Fruit fly (Drosophila melanogaster): ENCODE measurements around the gene CG34273.

The CG34273 gene

DNA sequence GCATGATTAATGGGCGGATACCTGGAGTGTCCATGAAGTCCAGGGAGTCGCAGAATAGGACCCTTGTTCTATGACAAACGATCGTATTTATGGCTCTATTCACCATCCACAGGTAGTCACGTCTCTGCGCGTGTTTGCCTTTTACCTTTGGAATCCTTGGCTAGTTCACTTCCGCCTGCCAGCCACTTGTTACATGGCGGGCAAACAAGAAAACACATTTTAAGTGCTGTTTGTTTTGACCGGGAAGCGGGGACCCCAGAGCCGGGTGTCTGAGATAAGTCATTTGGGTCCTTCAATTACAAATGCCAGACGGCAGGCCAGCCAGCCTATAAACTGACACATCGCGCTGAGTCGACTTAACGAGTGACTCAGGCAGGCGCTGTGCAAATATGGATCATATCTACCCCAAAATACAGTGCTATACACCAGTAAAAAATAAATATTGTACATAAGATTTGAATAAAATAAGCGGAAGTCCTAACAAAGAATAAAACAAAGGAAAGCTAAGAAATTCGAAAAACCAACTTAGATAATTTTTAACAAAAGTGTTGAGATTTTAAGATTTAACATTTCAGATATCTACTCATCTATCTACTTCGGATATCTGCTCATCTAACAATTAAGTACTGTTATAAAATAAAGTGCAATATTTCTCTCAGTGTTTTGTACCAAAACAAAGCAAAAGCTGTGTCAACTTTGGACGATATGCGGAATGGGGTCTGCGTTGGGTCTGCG, 32.1 kb upstream of the CG34273 start (continued):
- TF ChIP-seq Dp (GFP tag; optimal IDR thresholded peaks at IDR 0.05) (no peak), abd-A (tag; optimal IDR thresholded peaks at IDR 0.05) (no peak), Optix (GFP tag; IDR thresholded peaks at IDR 0.05) (no peak), CG9876 (GFP tag; optimal IDR thresholded peaks at IDR 0.05) (no peak), CG5953 (GFP tag; IDR thresholded peaks at IDR 0.05) (no peak), CG10565 (GFP tag; optimal IDR thresholded peaks at IDR 0.05) (no peak), CG30403 (GFP tag; optimal IDR thresholded peaks at IDR 0.05) (no peak), CG12769 (tag; optimal IDR thresholded peaks at IDR 0.05) (no peak), lov (optimal IDR thresholded peaks at IDR 0.05) (no peak), lov (GFP tag; IDR thresholded peaks at IDR 0.05) (no peak), Dfd (GFP tag; optimal IDR thresholded peaks at IDR 0.05) (no peak), Lhr (GFP tag; optimal IDR thresholded peaks at IDR 0.05) (no peak), stc (GFP tag; IDR thresholded peaks at IDR 0.05) (no peak), NfI (GFP tag; optimal IDR thresholded peaks at IDR 0.05) (no peak), CG31441 (GFP tag; IDR thresholded peaks at IDR 0.05) (no peak), CG7271 (tag; optimal IDR thresholded peaks at IDR 0.05) (peak; percentile 35), pnt (GFP tag; optimal IDR thresholded peaks at IDR 0.05) (no peak), insv (GFP tag; optimal IDR thresholded peaks at IDR 0.05) (no peak), seq (GFP tag; IDR thresholded peaks at IDR 0.05) (no peak), nerfin-1 (tag; optimal IDR thresholded peaks at IDR 0.05) (no peak), CG17612 (GFP tag; IDR thresholded peaks at IDR 0.05) (no peak), CG10274 (GFP tag; optimal IDR thresholded peaks at IDR 0.05) (no peak), tgo (GFP tag; IDR thresholded peaks at IDR 0.05) (no peak), CG2712 (tag; optimal IDR thresholded peaks at IDR 0.05) (no peak), mld (GFP tag; IDR thresholded peaks at IDR 0.05; ENCODE audit: partially characterized antibody) (no peak), zfh1 (GFP tag; IDR thresholded peaks at IDR 0.05) (peak; percentile 35; the same call in 1 of the 3 replicates), lola (GFP tag; optimal IDR thresholded peaks at IDR 0.05) (no peak), TFAM (GFP tag; optimal IDR thresholded peaks at IDR 0.05) (no peak), CG30431 (GFP tag; optimal IDR thresholded peaks at IDR 0.05) (no peak), CG2875 (GFP tag; optimal IDR thresholded peaks at IDR 0.05) (no peak), CG7987 (GFP tag; optimal IDR thresholded peaks at IDR 0.05) (no peak), B-H1 (GFP tag; IDR thresholded peaks at IDR 0.05) (no peak), run (tag; optimal IDR thresholded peaks at IDR 0.05) (no peak), dati (GFP tag; IDR thresholded peaks at IDR 0.05) (no peak), CG3065 (GFP tag; optimal IDR thresholded peaks at IDR 0.05) (no peak), tll (GFP tag; optimal IDR thresholded peaks at IDR 0.05) (peak in 1 of 2 experiments; percentile 99), PHDP (tag; optimal IDR thresholded peaks at IDR 0.05) (no peak), chn (GFP tag; optimal IDR thresholded peaks at IDR 0.05) (no peak), ac (GFP tag; optimal IDR thresholded peaks at IDR 0.05) (peak; percentile 47), CG14965 (GFP tag; optimal IDR thresholded peaks at IDR 0.05; ENCODE audit: borderline replicate concordance) (no peak), HmgD (GFP tag; optimal IDR thresholded peaks at IDR 0.05) (no peak), CG12071 (GFP tag; optimal IDR thresholded peaks at IDR 0.05) (no peak), CG8359 (GFP tag; optimal IDR thresholded peaks at IDR 0.05; ENCODE audit: borderline replicate concordance) (peak; percentile 18), kni (GFP tag; optimal IDR thresholded peaks at IDR 0.05) (peak; percentile 67), jumu (GFP tag; optimal IDR thresholded peaks at IDR 0.05) (no peak), Hr78 (GFP tag; optimal IDR thresholded peaks at IDR 0.05) (no peak), slbo (GFP tag; IDR thresholded peaks at IDR 0.05) (no peak), CG17385 (GFP tag; optimal IDR thresholded peaks at IDR 0.05) (no peak), Oli (tag; optimal IDR thresholded peaks at IDR 0.05) (no peak)
